Worm (Caenorhabditis elegans): ENCODE measurements around the gene srh-61.
"Not testable (repeated sequence)": the region's sequence is repeated elsewhere in the genome, so short reads cannot be mapped to it uniquely, and the experiment has no call there.

Gene srh-61

ce11 chrII:12536203-12536602 is 20.0 kb upstream of the srh-61 start, which contains the start of gene F49C5.3:
TSS of gene F49C5.3 (plus strand) at chrII:12536503.
- TF ChIP-seq daf-12, nhr-77, nhr-25 (tag; optimal IDR thresholded peaks at IDR 0.05): not testable (repeated sequence)

- TF ChIP-seq egl-5 (tag; optimal IDR thresholded peaks at IDR 0.05) (no peak), nhr-28 (tag; optimal IDR thresholded peaks at IDR 0.05) (no peak), nhr-23 (tag; optimal IDR thresholded peaks at IDR 0.05) (no peak), jun-1 (tag; optimal IDR thresholded peaks at IDR 0.05) (no peak), unc-62 (GFP tag; optimal IDR thresholded peaks at IDR 0.05) (no peak), mml-1 (tag; optimal IDR thresholded peaks at IDR 0.05) (no peak)
Observed at ce11 chrII:12535297-12535803, 19.1 kb upstream of the srh-61 start, which contains the start of gene nimk-1. TSS of gene nimk-1 (plus strand) at chrII:12535753.

ce11 chrII:12530958-12531357 is 14.7 kb upstream of the srh-61 start, which contains the start of gene srx-120:
TSS of gene srx-120 (plus strand) at chrII:12531258.
- TF ChIP-seq nhr-23 (tag; optimal IDR thresholded peaks at IDR 0.05) (no peak), nhr-76 (tag; optimal IDR thresholded peaks at IDR 0.05) (no peak), nhr-11 (tag; optimal IDR thresholded peaks at IDR 0.05) (no peak), ceh-82 (tag; optimal IDR thresholded peaks at IDR 0.05) (no peak)

ce11 chrII:12527947-12528346 is 11.7 kb upstream of the srh-61 start, which contains the start of gene srx-119:
TSS of gene srx-119 (plus strand) at chrII:12528247.
- TF ChIP-seq hmg-11 (tag; optimal IDR thresholded peaks at IDR 0.05) (no peak), skn-1 (tag; optimal IDR thresholded peaks at IDR 0.05) (no peak), pqm-1 (tag; optimal IDR thresholded peaks at IDR 0.05) (no peak), sea-2 (GFP tag; optimal IDR thresholded peaks at IDR 0.05) (no peak), elt-1 (tag; optimal IDR thresholded peaks at IDR 0.05) (no peak), eor-1 (tag; optimal IDR thresholded peaks at IDR 0.05) (no peak), fos-1 (tag; optimal IDR thresholded peaks at IDR 0.05) (no peak), daf-12 (tag; optimal IDR thresholded peaks at IDR 0.05) (no peak), aly-2 (tag; optimal IDR thresholded peaks at IDR 0.05) (no peak)

- TF ChIP-seq lin-15B (tag; optimal IDR thresholded peaks at IDR 0.05), result no peak
- TF ChIP-seq eor-1 (tag; optimal IDR thresholded peaks at IDR 0.05), result no peak
- TF ChIP-seq nhr-237 (tag; optimal IDR thresholded peaks at IDR 0.05), result no peak
- no peak for TF ChIP-seq nhr-28 (tag; optimal IDR thresholded peaks at IDR 0.05)
- TF ChIP-seq pha-4 (tag; optimal IDR thresholded peaks at IDR 0.05), result no peak
- no peak for TF ChIP-seq nhr-11 (tag; optimal IDR thresholded peaks at IDR 0.05)
Observed at ce11 chrII:12525526-12525925, 9.3 kb upstream of the srh-61 start, which contains the start of gene srx-118. TSS of gene srx-118 (plus strand) at chrII:12525826.

ce11 chrII:12519616-12520015 is 3.4 kb upstream of the srh-61 start, which contains the start of gene ceh-99:
TSS of gene ceh-99 (plus strand) at chrII:12519981.
- TF ChIP-seq fos-1 (tag; optimal IDR thresholded peaks at IDR 0.05), result no peak
- TF ChIP-seq ceh-82 (tag; optimal IDR thresholded peaks at IDR 0.05), result no peak
- TF ChIP-seq nhr-11 (tag; optimal IDR thresholded peaks at IDR 0.05), result no peak

ce11 chrII:12518809-12519344 is 2.7 kb upstream of the srh-61 start, which contains the start of gene srh-70:
TSS of gene srh-70 (minus strand) at chrII:12518859.
- TF ChIP-seq pqm-1 (tag; optimal IDR thresholded peaks at IDR 0.05), result peak; percentile 89
- TF ChIP-seq elt-2 (tag; optimal IDR thresholded peaks at IDR 0.05), result peak; percentile 99
- peak; percentile 25 for TF ChIP-seq nfya-1 (tag; optimal IDR thresholded peaks at IDR 0.05; ENCODE audit: insufficient read depth)
- no peak for TF ChIP-seq hmg-11 (tag; optimal IDR thresholded peaks at IDR 0.05)

- TF ChIP-seq pqm-1 (tag; optimal IDR thresholded peaks at IDR 0.05) (peak; percentile 28), elt-2 (tag; optimal IDR thresholded peaks at IDR 0.05) (peak; percentile 12), eor-1 (tag; optimal IDR thresholded peaks at IDR 0.05) (no peak)
Observed at ce11 chrII:12518008-12518407, 1.8 kb upstream of the srh-61 start.
